Worm (Caenorhabditis elegans): Measurements from ENCODE around the gene clec-76.

DNA sequence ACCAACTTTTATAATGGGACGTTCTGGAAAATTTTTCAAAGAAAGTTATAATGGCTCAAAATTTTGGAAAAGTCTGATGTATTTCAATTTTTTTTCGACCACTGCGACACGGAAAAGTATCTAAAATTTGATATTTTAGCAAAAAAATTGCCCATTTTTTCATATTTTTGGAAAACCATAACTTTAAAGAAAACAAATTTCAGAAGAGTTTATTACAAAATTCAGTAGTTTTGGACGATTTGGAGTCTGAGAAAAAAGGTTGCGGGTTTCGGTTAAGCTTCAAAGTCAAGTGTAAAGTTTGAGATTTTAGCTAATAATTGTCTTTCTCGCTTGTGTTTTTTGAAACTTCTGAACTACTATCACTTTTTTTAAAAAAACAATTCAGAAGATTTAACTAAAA is 23.1 kb downstream of the clec-76 start:
- TF ChIP-seq nhr-27 (tag; optimal IDR thresholded peaks at IDR 0.05) (no peak), hmg-20 (GFP tag; IDR thresholded peaks at IDR 0.05) (no peak), mxl-1 (tag; optimal IDR thresholded peaks at IDR 0.05) (no peak), let-526 (GFP tag; IDR thresholded peaks at IDR 0.05) (no peak), mes-4 (tag; optimal IDR thresholded peaks at IDR 0.05) (no peak), nfya-1 (tag; optimal IDR thresholded peaks at IDR 0.05; ENCODE audit: borderline replicate concordance, insufficient read depth) (no peak), lag-1 (GFP tag; IDR thresholded peaks at IDR 0.05) (no peak), unc-62 (GFP tag; optimal IDR thresholded peaks at IDR 0.05) (no peak), ama-1 (optimal IDR thresholded peaks at IDR 0.05) (no peak), ama-1 (GFP tag; optimal IDR thresholded peaks at IDR 0.05) (no peak)

Data from whole organism, young adult.